Fruit fly (Drosophila melanogaster) Kc167 (cell line): ENCODE results near the gene Csk.

Source experiments
- Myc ChIP-seq: fragments of >200 bp; optimal IDR thresholded peaks from 2 replicates; lab custom pipeline; 2017; ENCODE audit warnings: missing external identifiers
- Sin3A ChIP-seq: fragments of >200 bp; optimal IDR thresholded peaks from 2 replicates; lab custom pipeline; 2018; ENCODE audit warnings: missing external identifiers
- h ChIP-seq: fragments of >200 bp; optimal IDR thresholded peaks from 3 replicates; lab custom pipeline; 2018; ENCODE audit warnings: missing external identifiers
- insv ChIP-seq: fragments of >200 bp; optimal IDR thresholded peaks from 3 replicates; lab custom pipeline; 2018; ENCODE audit warnings: missing external identifiers
- psq ChIP-seq: fragments of >200 bp; optimal IDR thresholded peaks from 2 replicates; lab custom pipeline; 2017; ENCODE audit warnings: missing external identifiers
- ttk ChIP-seq: sonication (Bioruptor generic); optimal IDR thresholded peaks from 2 replicates; lab custom pipeline; 2017; ENCODE audit warnings: missing external identifiers

Csk gene

dm6 chr3R:11661712-11662111, 11.2 kb upstream of the Csk start:
- TF ChIP-seq Sin3A (lab: Kevin White, UChicago) (no peak), insv (no peak), h (no peak), psq (lab: Kevin White, UChicago) (no peak), Myc (lab: Kevin White, UChicago) (no peak), ttk (no peak)

- TF ChIP-seq h, result no peak
- TF ChIP-seq ttk, result no peak
- TF ChIP-seq Myc (lab: Kevin White, UChicago), result no peak
- no peak for TF ChIP-seq psq (lab: Kevin White, UChicago)
- TF ChIP-seq Sin3A (lab: Kevin White, UChicago), result no peak
- no peak for TF ChIP-seq insv
Observed at dm6 chr3R:11661187-11661586, 10.7 kb upstream of the Csk start.

DNA sequence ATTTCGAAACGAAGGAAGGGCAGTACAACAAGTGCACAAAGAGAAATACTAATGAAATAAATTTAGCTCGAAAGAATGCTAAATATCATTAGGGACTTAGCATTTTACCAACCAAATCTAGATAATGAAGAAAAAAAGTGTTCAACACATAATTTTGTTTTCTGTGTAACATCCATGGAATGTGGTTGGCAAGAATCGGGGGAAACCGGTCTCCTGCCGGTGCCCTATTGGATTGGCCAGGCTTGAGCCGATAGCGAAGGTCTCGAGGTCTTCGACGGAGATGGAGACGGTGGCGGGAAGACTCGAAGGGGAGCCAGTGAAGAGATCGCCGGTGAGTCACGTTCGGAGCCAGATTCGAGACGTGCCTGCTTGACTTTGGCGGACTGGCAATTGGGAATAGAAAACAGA, 7.3 kb upstream of the Csk start:
- TF ChIP-seq psq (lab: Kevin White, UChicago) (no peak), insv (no peak), ttk (no peak)

dm6 chr3R:11656614-11657216, 6.2 kb upstream of the Csk start:
- TF ChIP-seq Sin3A (lab: Kevin White, UChicago), result no peak
- no peak for TF ChIP-seq insv
- TF ChIP-seq psq (lab: Kevin White, UChicago), result no peak
- TF ChIP-seq ttk, result no peak
- no peak for TF ChIP-seq Myc (lab: Kevin White, UChicago)
- TF ChIP-seq h, result no peak

DNA sequence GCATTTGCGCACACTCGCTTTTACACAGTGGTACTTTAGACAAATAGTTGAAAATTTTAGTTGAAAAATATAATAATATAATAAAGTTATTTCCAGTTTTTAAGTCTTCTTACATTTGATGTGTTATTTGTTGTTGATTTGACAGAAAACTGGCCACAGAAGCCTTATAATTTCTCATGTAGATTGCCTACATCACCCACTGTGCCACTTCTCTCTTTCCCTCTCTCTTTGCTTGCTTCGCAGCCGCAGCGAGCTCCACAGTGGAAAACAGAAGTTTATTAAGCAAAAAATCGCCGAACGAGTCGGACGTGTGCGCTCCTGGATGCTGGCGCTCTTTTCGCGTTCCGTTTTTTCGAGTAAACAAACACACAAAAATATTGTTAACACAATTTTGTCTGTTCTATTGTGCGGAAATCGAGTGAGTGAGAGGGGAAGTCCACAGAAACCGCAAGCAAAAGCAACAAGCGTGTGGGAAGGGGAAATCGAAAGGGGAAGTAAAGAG, 5.4 kb upstream of the Csk start, which contains the start of gene CG42327:
TSS of gene CG42327 (plus strand) at position 277 of the 502 bp plus-strand sequence.
- TF ChIP-seq insv (no peak), psq (lab: Kevin White, UChicago) (no peak), Sin3A (lab: Kevin White, UChicago) (no peak), Myc (lab: Kevin White, UChicago) (no peak), h (no peak), ttk (no peak)

DNA sequence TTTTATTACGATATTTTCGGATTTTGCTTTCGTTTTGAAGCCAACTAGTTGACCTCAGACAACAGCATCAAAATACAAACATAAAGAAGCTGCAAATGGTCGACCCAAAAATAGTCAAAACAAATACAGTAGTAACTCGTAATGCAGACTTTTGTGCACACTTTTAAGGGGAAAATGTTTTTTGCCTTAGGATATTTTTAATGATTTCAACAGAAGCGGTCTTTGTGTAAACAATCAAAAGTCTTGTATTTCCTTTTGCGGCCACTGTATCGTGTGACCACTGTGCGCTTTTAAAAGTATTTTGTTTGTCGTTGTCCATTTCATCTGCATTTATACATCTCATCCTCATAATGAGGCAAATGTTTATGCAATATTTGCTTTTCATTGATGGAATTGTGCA, 1.1 kb downstream of the Csk start:
- TF ChIP-seq Sin3A (lab: Kevin White, UChicago) (no peak), psq (lab: Kevin White, UChicago) (no peak), Myc (lab: Kevin White, UChicago) (no peak), ttk (no peak), insv (no peak), h (no peak)

DNA sequence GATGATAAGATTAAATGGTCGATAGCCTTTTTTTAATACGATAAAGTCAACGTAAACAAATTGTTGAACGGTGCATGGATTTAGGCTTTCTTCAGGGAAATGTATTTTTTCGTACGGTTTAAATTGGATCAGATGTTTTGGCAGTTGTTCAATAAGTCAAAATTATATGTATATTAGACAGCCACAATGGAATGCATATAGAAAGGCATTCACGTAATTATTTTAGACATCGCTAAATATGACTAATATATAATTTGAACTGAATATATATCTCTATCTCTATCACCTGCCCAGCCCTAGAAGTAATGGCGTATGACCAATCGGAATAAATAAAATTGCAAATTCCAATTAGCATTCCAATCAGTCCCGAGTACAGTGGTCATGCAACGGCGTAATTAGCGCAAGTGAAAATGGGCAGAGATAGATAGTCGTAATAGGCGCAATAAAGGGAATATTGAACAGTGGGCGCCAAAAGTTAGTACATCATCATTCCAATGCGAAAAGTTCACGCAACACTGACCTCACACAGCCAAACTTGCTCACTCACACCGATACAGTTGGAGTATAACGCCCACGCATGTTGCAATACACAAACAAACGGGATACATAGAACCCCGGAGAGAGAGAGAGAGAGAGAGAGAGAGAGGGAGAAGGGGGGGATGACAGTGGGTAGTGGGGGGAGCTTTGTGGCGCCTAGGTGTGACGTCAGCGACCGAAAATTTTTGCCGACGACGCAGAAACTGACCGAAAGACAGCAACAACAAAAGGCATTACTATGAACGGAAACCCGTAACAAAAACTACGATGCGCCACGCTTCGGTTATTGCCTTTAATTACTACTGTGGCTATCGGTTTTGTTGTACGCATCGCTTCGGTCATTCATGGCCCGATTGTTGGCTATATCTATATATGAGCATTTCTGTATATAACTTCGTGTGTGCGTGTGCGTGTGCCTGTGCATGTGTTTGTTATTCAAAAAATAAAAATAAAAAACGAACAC, 1.9 kb downstream of the Csk start:
- no peak for TF ChIP-seq insv
- no peak for TF ChIP-seq Myc (lab: Kevin White, UChicago)
- no peak for TF ChIP-seq psq (lab: Kevin White, UChicago)
- no peak for TF ChIP-seq ttk
- no peak for TF ChIP-seq Sin3A (lab: Kevin White, UChicago)
- TF ChIP-seq h, result no peak

dm6 chr3R:11646826-11647225, 3.7 kb downstream of the Csk start:
- TF ChIP-seq psq (lab: Kevin White, UChicago), result no peak
- TF ChIP-seq ttk, result no peak
- no peak for TF ChIP-seq Myc (lab: Kevin White, UChicago)
- TF ChIP-seq Sin3A (lab: Kevin White, UChicago), result no peak
- no peak for TF ChIP-seq h
- TF ChIP-seq insv, result no peak

dm6 chr3R:11639946-11640588, 10.4 kb downstream of the Csk start:
- no peak for TF ChIP-seq psq (lab: Kevin White, UChicago)
- no peak for TF ChIP-seq ttk
- no peak for TF ChIP-seq h
- TF ChIP-seq Sin3A (lab: Kevin White, UChicago), result no peak
- TF ChIP-seq insv, result no peak
- no peak for TF ChIP-seq Myc (lab: Kevin White, UChicago)

dm6 chr3R:11637586-11637985, 12.9 kb downstream of the Csk start:
- TF ChIP-seq Sin3A (lab: Kevin White, UChicago), result no peak
- no peak for TF ChIP-seq h
- no peak for TF ChIP-seq ttk
- TF ChIP-seq Myc (lab: Kevin White, UChicago), result no peak
- no peak for TF ChIP-seq insv
- no peak for TF ChIP-seq psq (lab: Kevin White, UChicago)

- TF ChIP-seq ttk, result no peak
- no peak for TF ChIP-seq Sin3A (lab: Kevin White, UChicago)
- no peak for TF ChIP-seq h
- TF ChIP-seq psq (lab: Kevin White, UChicago), result no peak
- no peak for TF ChIP-seq insv
- no peak for TF ChIP-seq Myc (lab: Kevin White, UChicago)
Observed at dm6 chr3R:11628416-11629041, 22.0 kb downstream of the Csk start, which contains the start of gene CG14712. Gene CG14712, plus strand, starts transcription at chr3R:11628759.

DNA sequence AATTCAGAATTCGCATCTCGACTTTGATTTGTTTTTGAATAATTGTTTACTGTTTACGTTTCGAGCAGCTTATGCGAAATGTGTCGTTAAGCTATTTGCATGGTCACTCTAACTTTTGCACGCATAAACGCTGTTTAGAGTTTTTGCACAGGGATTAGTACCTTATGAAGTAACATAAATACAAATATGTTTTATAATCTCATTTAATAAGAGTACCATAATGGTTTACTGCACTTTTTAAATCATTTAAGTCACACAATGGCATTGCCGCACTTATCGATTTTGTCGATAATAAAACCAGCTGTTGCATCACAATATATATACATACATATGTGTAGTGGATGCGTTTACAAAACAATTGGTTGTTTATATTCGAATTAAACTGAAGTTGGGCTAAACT, 23.9 kb downstream of the Csk start, which contains the start of the genes CG6813 and CG18764:
TSS of gene CG6813 (minus strand) at position 68 of the 400 bp plus-strand sequence.
TSS of gene CG18764 (plus strand) at position 319 of the 400 bp plus-strand sequence.
- TF ChIP-seq psq (lab: Kevin White, UChicago), result no peak
- no peak for TF ChIP-seq Myc (lab: Kevin White, UChicago)
- no peak for TF ChIP-seq ttk
